Fruit fly (Drosophila melanogaster) whole organism, embryonic: ENCODE measurements around the gene CG4465.

Source experiments
- Atf3 ChIP-seq: fragments of 200-800 bp; sonication (Bioruptor generic); optimal IDR thresholded peaks from 3 replicates; lab custom pipeline; 2016; ENCODE audit warnings: missing biosample characterization, missing genetic modification characterization
- CG10431 ChIP-seq: fragments of 200-800 bp; sonication (Bioruptor generic); optimal IDR thresholded peaks from 3 replicates; lab custom pipeline; 2018; ENCODE audit warnings: missing biosample characterization, mild to moderate bottlenecking, missing genetic modification characterization
- CG11696 ChIP-seq: fragments of 200-800 bp; sonication (Bioruptor generic); IDR thresholded peaks from 2 replicates; pipeline ENCODE4 v1.3.6; 2022; ENCODE audit warnings: missing biosample characterization, missing genetic modification characterization
- CG12391 ChIP-seq: fragments of 200-800 bp; sonication (Bioruptor generic); optimal IDR thresholded peaks from 3 replicates; lab custom pipeline; 2018; ENCODE audit warnings: missing biosample characterization, mild to moderate bottlenecking, missing genetic modification characterization, moderate library complexity
- CG12769 ChIP-seq: fragments of 200-800 bp; sonication (Bioruptor generic); optimal IDR thresholded peaks from 2 replicates; lab custom pipeline; 2019; ENCODE audit warnings: missing biosample characterization, mild to moderate bottlenecking, missing genetic modification characterization, moderate library complexity
- CG14860 ChIP-seq: fragments of 200-800 bp; sonication (Bioruptor generic); IDR thresholded peaks from 3 replicates; pipeline ENCODE4 v1.3.6; 2022; ENCODE audit warnings: missing biosample characterization, missing genetic modification characterization; ENCODE audit not compliant: partially characterized antibody
- CG17328 ChIP-seq: fragments of 200-800 bp; sonication (Bioruptor generic); IDR thresholded peaks from 2 replicates; pipeline ENCODE4 v1.3.6; 2022; ENCODE audit warnings: missing biosample characterization, missing genetic modification characterization
- CG2712 ChIP-seq: fragments of 200-800 bp; optimal IDR thresholded peaks from 3 replicates; lab custom pipeline; 2019; ENCODE audit warnings: missing biosample characterization, mild to moderate bottlenecking, missing genetic modification characterization, moderate library complexity
- CG2875 ChIP-seq: fragments of 200-800 bp; sonication (Bioruptor generic); optimal IDR thresholded peaks from 2 replicates; lab custom pipeline; 2017; ENCODE audit warnings: missing biosample characterization, mild to moderate bottlenecking, missing genetic modification characterization, missing genetic modification reagents
- CG32532 ChIP-seq: fragments of 200-800 bp; sonication (Bioruptor generic); IDR thresholded peaks from 2 replicates; pipeline ENCODE4 v1.3.6; 2022; ENCODE audit warnings: missing biosample characterization, missing genetic modification characterization
- CG33213 ChIP-seq: fragments of 200-800 bp; sonication (Bioruptor generic); optimal IDR thresholded peaks from 3 replicates; lab custom pipeline; 2016; ENCODE audit warnings: missing biosample characterization, missing genetic modification characterization
- CG6689 ChIP-seq: fragments of 200-800 bp; sonication (Bioruptor generic); IDR thresholded peaks from 2 replicates; pipeline ENCODE4 v1.3.6; 2022; ENCODE audit warnings: missing biosample characterization, missing genetic modification characterization
- CG8388 ChIP-seq: fragments of 200-800 bp; sonication (Bioruptor generic); optimal IDR thresholded peaks from 2 replicates; lab custom pipeline; 2019; ENCODE audit warnings: missing biosample characterization, mild to moderate bottlenecking, missing genetic modification characterization, moderate library complexity
- CG9817 ChIP-seq: fragments of 200-800 bp; sonication (Bioruptor generic); optimal IDR thresholded peaks from 2 replicates; lab custom pipeline; 2018; ENCODE audit warnings: missing biosample characterization, mild to moderate bottlenecking, missing genetic modification characterization, moderate library complexity
- D19A ChIP-seq: fragments of 200-800 bp; optimal IDR thresholded peaks from 3 replicates; lab custom pipeline; 2019; ENCODE audit warnings: missing biosample characterization, mild to moderate bottlenecking, missing genetic modification characterization, moderate library complexity
- Dfd ChIP-seq, 2 experiments: fragments of >200 bp; optimal IDR thresholded peaks; 2 replicates each; lab custom pipeline; 2017; ENCODE audit warnings: missing biosample characterization in 2 of 2, missing genetic modification characterization in 2 of 2
- Dll ChIP-seq: fragments of 200-800 bp; sonication (Bioruptor generic); IDR thresholded peaks from 4 replicates; pipeline ENCODE4 v1.3.6; 2022; ENCODE audit warnings: missing biosample characterization, missing genetic modification characterization; ENCODE audit not compliant: partially characterized antibody
- Ets65A ChIP-seq: fragments of 200-800 bp; sonication (Bioruptor generic); peaks from one replicate; lab custom pipeline; 2016; ENCODE audit warnings: missing biosample characterization, missing genetic modification characterization
- H2.0 ChIP-seq: fragments of 200-800 bp; sonication (Bioruptor generic); IDR thresholded peaks from 2 replicates; pipeline ENCODE4 v1.3.6; 2022; ENCODE audit warnings: missing biosample characterization, missing genetic modification characterization
- HLH3B ChIP-seq: fragments of 200-800 bp; sonication (Bioruptor generic); IDR thresholded peaks from 2 replicates; pipeline ENCODE4 v1.3.6; 2022; ENCODE audit warnings: missing biosample characterization, missing genetic modification characterization
- Hr3 ChIP-seq: fragments of 200-800 bp; sonication (Bioruptor generic); optimal IDR thresholded peaks from 3 replicates; lab custom pipeline; 2016; ENCODE audit warnings: missing biosample characterization, missing genetic modification characterization
- Max ChIP-seq: fragments of 200-800 bp; sonication (Bioruptor generic); optimal IDR thresholded peaks from 2 replicates; lab custom pipeline; 2016; ENCODE audit warnings: missing biosample characterization, mild to moderate bottlenecking, missing genetic modification characterization
- Med ChIP-seq: fragments of 200-800 bp; sonication (Bioruptor generic); peaks from one replicate; lab custom pipeline; 2016; ENCODE audit warnings: missing biosample characterization, missing genetic modification characterization, mild to moderate bottlenecking, inconsistent platforms, moderate library complexity
- Nf-YA ChIP-seq: fragments of 200-800 bp; sonication (Bioruptor generic); IDR thresholded peaks from 2 replicates; pipeline ENCODE4 v1.3.6; 2022; ENCODE audit warnings: missing biosample characterization, missing genetic modification characterization
- Sox102F ChIP-seq: fragments of 200-800 bp; sonication (Bioruptor generic); optimal IDR thresholded peaks from 2 replicates; lab custom pipeline; 2018; ENCODE audit warnings: missing biosample characterization, mild to moderate bottlenecking, missing genetic modification characterization, moderate library complexity
- Xbp1 ChIP-seq: fragments of 200-800 bp; sonication (Bioruptor generic); optimal IDR thresholded peaks from 3 replicates; lab custom pipeline; 2016; ENCODE audit warnings: missing biosample characterization, mild to moderate bottlenecking, missing genetic modification characterization
- ase ChIP-seq: fragments of 200-800 bp; sonication (Bioruptor generic); IDR thresholded peaks from 3 replicates; pipeline ENCODE4 v1.3.6; 2022; ENCODE audit warnings: missing biosample characterization, missing genetic modification characterization
- chif ChIP-seq, 2 experiments: fragments of 200-800 bp; sonication (Bioruptor generic); optimal IDR thresholded peaks; 3 replicates each; lab custom pipeline; 2016; ENCODE audit warnings: missing biosample characterization in 2 of 2, missing genetic modification characterization in 2 of 2
- dpn ChIP-seq, 2 experiments: fragments of 200-800 bp; sonication (Bioruptor generic); optimal IDR thresholded peaks; 3 replicates each; lab custom pipeline; 2016; ENCODE audit warnings: missing biosample characterization in 2 of 2, missing genetic modification characterization in 2 of 2
- jing ChIP-seq: fragments of 200-800 bp; sonication (Bioruptor generic); optimal IDR thresholded peaks from 2 replicates; lab custom pipeline; 2018; ENCODE audit warnings: missing biosample characterization, mild to moderate bottlenecking, missing genetic modification characterization
- lmd ChIP-seq: fragments of 200-800 bp; sonication (Bioruptor generic); IDR thresholded peaks from 2 replicates; pipeline ENCODE4 v1.3.6; 2022; ENCODE audit warnings: missing biosample characterization, missing genetic modification characterization
- lola ChIP-seq, 3 experiments: fragments of >200 bp in 2 of 3; fragments of 200-800 bp in 1 of 3; sonication (Bioruptor generic) in 1 of 3; optimal IDR thresholded peaks; 2 replicates each; lab custom pipeline; 2017 to 2019; ENCODE audit warnings: missing biosample characterization in 3 of 3, missing genetic modification characterization in 3 of 3, mild to moderate bottlenecking in 1 of 3, moderate library complexity in 1 of 3
- nom ChIP-seq: fragments of 200-800 bp; sonication (Bioruptor generic); optimal IDR thresholded peaks from 2 replicates; lab custom pipeline; 2017; ENCODE audit warnings: missing biosample characterization, missing genetic modification characterization, mild to moderate bottlenecking, moderate library complexity, missing genetic modification reagents
- pfk ChIP-seq: fragments of 200-800 bp; sonication (Bioruptor generic); optimal IDR thresholded peaks from 2 replicates; lab custom pipeline; 2018; ENCODE audit warnings: missing biosample characterization, mild to moderate bottlenecking, missing genetic modification characterization, moderate library complexity
- prd ChIP-seq, 3 experiments: fragments of >200 bp in 2 of 3; fragments of 200-800 bp in 1 of 3; sonication (Bioruptor generic) in 1 of 3; optimal IDR thresholded peaks in 2 of 3; IDR thresholded peaks in 1 of 3; 2 replicates in 2 of 3; 3 replicates in 1 of 3; pipeline versions ENCODE4 v1.3.6 to Lab custom; 2017 to 2022; ENCODE audit warnings: missing biosample characterization in 1 of 3, missing genetic modification characterization in 1 of 3
- row ChIP-seq: fragments of 200-800 bp; sonication (Bioruptor generic); IDR thresholded peaks from 3 replicates; pipeline ENCODE4 v1.3.6; 2022; ENCODE audit warnings: missing biosample characterization, missing genetic modification characterization
- sc ChIP-seq, 3 experiments: fragments of >200 bp in 2 of 3; fragments of 200-800 bp in 1 of 3; sonication (Bioruptor generic) in 1 of 3; optimal IDR thresholded peaks; 2 replicates in 2 of 3; 3 replicates in 1 of 3; lab custom pipeline; 2017; ENCODE audit warnings: mild to moderate bottlenecking in 1 of 3, missing biosample characterization in 1 of 3, missing genetic modification characterization in 1 of 3, missing genetic modification reagents in 1 of 3
- sd ChIP-seq: fragments of 200-800 bp; sonication (Bioruptor generic); optimal IDR thresholded peaks from 3 replicates; lab custom pipeline; 2018; ENCODE audit warnings: missing biosample characterization, mild to moderate bottlenecking, missing genetic modification characterization, moderate library complexity
- sens ChIP-seq: fragments of 200-800 bp; sonication (Bioruptor generic); peaks from one replicate; lab custom pipeline; 2016; ENCODE audit warnings: missing biosample characterization, missing genetic modification characterization
- sisA ChIP-seq: fragments of 200-800 bp; sonication (Bioruptor generic); IDR thresholded peaks from 2 replicates; pipeline ENCODE4 v1.3.6; 2022; ENCODE audit warnings: missing biosample characterization, missing genetic modification characterization
- slbo ChIP-seq: fragments of 200-800 bp; sonication (Bioruptor generic); IDR thresholded peaks from 2 replicates; pipeline ENCODE4 v1.3.6; 2022; ENCODE audit warnings: missing biosample characterization, missing genetic modification characterization
- sob ChIP-seq: fragments of 200-800 bp; sonication (Bioruptor generic); IDR thresholded peaks from 2 replicates; pipeline ENCODE4 v1.3.6; 2022; ENCODE audit warnings: missing biosample characterization, missing genetic modification characterization
- sr ChIP-seq: fragments of 200-800 bp; sonication (Bioruptor generic); IDR thresholded peaks from 3 replicates; pipeline ENCODE4 v1.3.6; 2022; ENCODE audit warnings: missing biosample characterization, missing genetic modification characterization
- stc ChIP-seq: fragments of 200-800 bp; sonication (Bioruptor generic); IDR thresholded peaks from 2 replicates; pipeline ENCODE4 v1.3.6; 2022; ENCODE audit warnings: missing biosample characterization, missing genetic modification characterization
- ttk ChIP-seq: fragments of 200-800 bp; sonication (Bioruptor generic); IDR thresholded peaks from 2 replicates; pipeline ENCODE4 v2.1.2; 2022; ENCODE audit warnings: missing biosample characterization, missing genetic modification characterization
- twi ChIP-seq: fragments of 200-800 bp; optimal IDR thresholded peaks from 2 replicates; lab custom pipeline; 2019; ENCODE audit warnings: missing biosample characterization, mild to moderate bottlenecking, missing genetic modification characterization, moderate library complexity
- vvl ChIP-seq: fragments of 200-800 bp; sonication (Bioruptor generic); IDR thresholded peaks from 2 replicates; pipeline ENCODE4 v1.3.6; 2022; ENCODE audit warnings: missing biosample characterization, missing genetic modification characterization
- wor ChIP-seq: fragments of 200-800 bp; sonication (Bioruptor generic); IDR thresholded peaks from 2 replicates; pipeline ENCODE4 v1.3.6; 2022; ENCODE audit warnings: missing biosample characterization, missing genetic modification characterization
- zf30C ChIP-seq: fragments of 200-800 bp; sonication (Bioruptor generic); optimal IDR thresholded peaks from 3 replicates; lab custom pipeline; 2018; ENCODE audit warnings: missing biosample characterization, mild to moderate bottlenecking, missing genetic modification characterization

CG4465 gene

dm6 chr3R:19891363-19891762 lies 26.3 kb downstream of the CG4465 start:
- TF ChIP-seq CG17328 (GFP tag; lab: Robert Waterston, UW): no peak
- no peak for TF ChIP-seq lola (GFP tag; optimal IDR thresholded peaks at IDR 0.05; lab: Kevin White, UChicago)
- no peak for TF ChIP-seq nom (GFP tag; lab: Kevin White, UChicago)
- TF ChIP-seq HLH3B: peak; percentile 23; the same call in 1 of the 2 replicates
- TF ChIP-seq CG2875 (GFP tag; lab: Kevin White, UChicago): no peak
- peak; percentile 85 for TF ChIP-seq CG12769
- no peak for TF ChIP-seq CG2712
- peak; percentile 50 for TF ChIP-seq Med (GFP tag; lab: Kevin White, UChicago)
- TF ChIP-seq CG33213 (GFP tag; lab: Kevin White, UChicago): no peak
- TF ChIP-seq chif (GFP tag; optimal IDR thresholded peaks at IDR 0.05; lab: Kevin White, UChicago): no peak
- no peak for TF ChIP-seq CG9817
- TF ChIP-seq Atf3 (GFP tag; lab: Kevin White, UChicago): no peak
- no peak for TF ChIP-seq dpn (GFP tag; optimal IDR thresholded peaks at IDR 0.05; lab: Kevin White, UChicago)
- TF ChIP-seq sob (GFP tag; lab: Robert Waterston, UW): 0 out of 2 replicates have a peak, but pooled peaks have one; percentile 19
- no peak for TF ChIP-seq Dfd (GFP tag; optimal IDR thresholded peaks at IDR 0.05; lab: Kevin White, UChicago)
- 0 out of 2 replicates have a peak, but pooled peaks have one; percentile 23 for TF ChIP-seq stc (GFP tag; lab: Robert Waterston, UW)
- 0 out of 3 replicates have a peak, but pooled peaks have one; percentile 30 for TF ChIP-seq sr
- 0 out of 2 replicates have a peak, but pooled peaks have one; percentile 10 for TF ChIP-seq wor
- TF ChIP-seq ttk: 0 out of 2 replicates have a peak, but pooled peaks have one; percentile 8
- peak; percentile 84 for TF ChIP-seq CG11696 (GFP tag; lab: Robert Waterston, UW)
- TF ChIP-seq lmd (GFP tag; lab: Robert Waterston, UW): 0 out of 2 replicates have a peak, but pooled peaks have one; percentile 22
- peak; percentile 5 for TF ChIP-seq Xbp1
- TF ChIP-seq D19A (tag; lab: Kevin White, UChicago): no peak
- no peak for TF ChIP-seq Hr3 (GFP tag; lab: Kevin White, UChicago)
- peak; percentile 13 for TF ChIP-seq Ets65A (GFP tag; lab: Kevin White, UChicago)
- no peak for TF ChIP-seq Max (GFP tag; lab: Kevin White, UChicago)
- peak; percentile 43; the same call in 1 of the 2 replicates for TF ChIP-seq vvl (GFP tag; lab: Robert Waterston, UW)
- TF ChIP-seq row: peak; percentile 29; the same call in 1 of the 3 replicates
- no peak for TF ChIP-seq zf30C (GFP tag; lab: Kevin White, UChicago)
- peak; percentile 23; the same call in 1 of the 2 replicates for TF ChIP-seq slbo
- no peak for TF ChIP-seq prd (optimal IDR thresholded peaks at IDR 0.05; lab: Kevin White, UChicago)
- TF ChIP-seq prd (GFP tag; IDR thresholded peaks at IDR 0.05; lab: Robert Waterston, UW): 0 out of 3 replicates have a peak, but pooled peaks have one; percentile 6
- TF ChIP-seq sens (GFP tag; lab: Kevin White, UChicago): peak; percentile 74
- peak; percentile 10; the same call in 1 of the 2 replicates for TF ChIP-seq CG32532 (GFP tag; lab: Robert Waterston, UW)
- TF ChIP-seq CG12391 (tag; lab: Kevin White, UChicago): no peak
- no peak for TF ChIP-seq CG14860 (GFP tag; lab: Robert Waterston, UW)
- TF ChIP-seq CG10431: no peak
- TF ChIP-seq H2.0: peak; percentile 18; the same call in 1 of the 2 replicates
- no peak for TF ChIP-seq jing (GFP tag; lab: Kevin White, UChicago)
- TF ChIP-seq sc (optimal IDR thresholded peaks at IDR 0.05; lab: Kevin White, UChicago): no peak
- TF ChIP-seq sc (GFP tag; optimal IDR thresholded peaks at IDR 0.05; lab: Kevin White, UChicago): no peak
- TF ChIP-seq sisA: peak; percentile 15; the same call in 1 of the 2 replicates
- no peak for TF ChIP-seq CG8388
- no peak for TF ChIP-seq CG6689 (GFP tag; lab: Robert Waterston, UW)
- no peak for TF ChIP-seq twi (tag; lab: Kevin White, UChicago)
- no peak for TF ChIP-seq ase
- TF ChIP-seq pfk (GFP tag; lab: Kevin White, UChicago): peak; percentile 71
- no peak for TF ChIP-seq Dll (GFP tag; lab: Robert Waterston, UW)
- 0 out of 2 replicates have a peak, but pooled peaks have one; percentile 22 for TF ChIP-seq Nf-YA
- no peak for TF ChIP-seq sd
- peak; percentile 8 for TF ChIP-seq Sox102F (GFP tag; lab: Kevin White, UChicago)
